Worm (Caenorhabditis elegans) whole organism, L3 larva: ENCODE data around the gene srv-8.

Source experiments
- R02D3.7 ChIP-seq: fragments of 150-350 bp; optimal IDR thresholded peaks from 2 replicates; lab custom pipeline; 2014; ENCODE audit warnings: missing biosample characterization, missing genetic modification characterization
- ZK546.5 ChIP-seq: sonication (generic microtip); optimal IDR thresholded peaks from 2 replicates; lab custom pipeline; 2017; ENCODE audit warnings: missing biosample characterization, missing genetic modification characterization
- aly-2 ChIP-seq: fragments of 150-350 bp; optimal IDR thresholded peaks from 2 replicates; lab custom pipeline; 2014; ENCODE audit warnings: missing biosample characterization, missing genetic modification characterization
- ama-1 ChIP-seq: fragments of 150-350 bp; optimal IDR thresholded peaks from 2 replicates; lab custom pipeline; 2018
- ceh-16 ChIP-seq: sonication (generic microtip); optimal IDR thresholded peaks from 2 replicates; lab custom pipeline; 2017; ENCODE audit warnings: missing biosample characterization, missing genetic modification characterization
- ceh-28 ChIP-seq: fragments of 150-350 bp; optimal IDR thresholded peaks from 2 replicates; lab custom pipeline; 2014; ENCODE audit warnings: missing biosample characterization, missing genetic modification reagents, missing genetic modification characterization
- ceh-82 ChIP-seq: fragments of 150-350 bp; optimal IDR thresholded peaks from 2 replicates; lab custom pipeline; 2014; ENCODE audit warnings: missing biosample characterization, missing genetic modification characterization
- egl-5 ChIP-seq: fragments of 150-350 bp; optimal IDR thresholded peaks from 2 replicates; lab custom pipeline; 2017; ENCODE audit warnings: missing biosample characterization, missing genetic modification reagents, missing genetic modification characterization, inconsistent platforms
- elt-2 ChIP-seq: sonication (generic microtip); optimal IDR thresholded peaks from 2 replicates; lab custom pipeline; 2016; ENCODE audit warnings: missing genetic modification reagents, mild to moderate bottlenecking, missing genetic modification characterization, missing compliant biosample characterization
- elt-3 ChIP-seq, 3 experiments: fragments of 150-350 bp in 1 of 3; sonication (generic microtip) in 2 of 3; optimal IDR thresholded peaks; 2 replicates in 2 of 3; 4 replicates in 1 of 3; lab custom pipeline; 2014 to 2017; ENCODE audit warnings: missing biosample characterization in 3 of 3, missing genetic modification characterization in 3 of 3
- fkh-10 ChIP-seq: sonication (generic microtip); optimal IDR thresholded peaks from 2 replicates; lab custom pipeline; 2017; ENCODE audit warnings: missing biosample characterization, missing genetic modification reagents, missing genetic modification characterization
- fkh-2 ChIP-seq: fragments of 150-350 bp; optimal IDR thresholded peaks from 2 replicates; lab custom pipeline; 2014; ENCODE audit warnings: missing biosample characterization, missing genetic modification reagents, missing genetic modification characterization
- fos-1 ChIP-seq: fragments of 150-350 bp; optimal IDR thresholded peaks from 2 replicates; lab custom pipeline; 2014; ENCODE audit warnings: missing biosample characterization, missing genetic modification characterization
- hmg-11 ChIP-seq: sonication (generic microtip); optimal IDR thresholded peaks from 2 replicates; lab custom pipeline; 2016; ENCODE audit warnings: missing genetic modification characterization, missing compliant biosample characterization
- jun-1 ChIP-seq: fragments of 150-350 bp; optimal IDR thresholded peaks from 2 replicates; lab custom pipeline; 2014; ENCODE audit warnings: missing biosample characterization, missing genetic modification reagents, missing genetic modification characterization
- lin-15B ChIP-seq: fragments of 150-350 bp; optimal IDR thresholded peaks from 2 replicates; lab custom pipeline; 2014; ENCODE audit warnings: missing biosample characterization, missing genetic modification characterization
- lsy-12 ChIP-seq: sonication (generic microtip); optimal IDR thresholded peaks from 2 replicates; lab custom pipeline; 2016; ENCODE audit warnings: mild to moderate bottlenecking, missing genetic modification characterization, missing compliant biosample characterization
- mdl-1 ChIP-seq: fragments of 150-350 bp; optimal IDR thresholded peaks from 2 replicates; lab custom pipeline; 2014; ENCODE audit warnings: missing biosample characterization, missing genetic modification characterization
- mml-1 ChIP-seq: fragments of 150-350 bp; sonication (generic microtip); optimal IDR thresholded peaks from 3 replicates; lab custom pipeline; 2014; ENCODE audit warnings: missing biosample characterization, missing genetic modification characterization
- nfya-1 ChIP-seq: sonication (generic microtip); optimal IDR thresholded peaks from 2 replicates; lab custom pipeline; 2017; ENCODE audit warnings: missing genetic modification characterization, mild to moderate bottlenecking, missing compliant biosample characterization, antibody characterized with exemption, moderate library complexity; ENCODE audit not compliant: insufficient read depth
- nhr-11 ChIP-seq: fragments of 150-350 bp; optimal IDR thresholded peaks from 2 replicates; lab custom pipeline; 2014; ENCODE audit warnings: missing biosample characterization, missing genetic modification characterization
- nhr-237 ChIP-seq: fragments of 150-350 bp; optimal IDR thresholded peaks from 2 replicates; lab custom pipeline; 2014; ENCODE audit warnings: missing biosample characterization, missing genetic modification characterization
- nhr-25 ChIP-seq: sonication (generic microtip); optimal IDR thresholded peaks from 2 replicates; lab custom pipeline; 2017; ENCODE audit warnings: missing biosample characterization, missing genetic modification characterization
- nhr-28 ChIP-seq: fragments of 150-350 bp; optimal IDR thresholded peaks from 2 replicates; lab custom pipeline; 2014; ENCODE audit warnings: missing biosample characterization, missing genetic modification characterization
- nhr-43 ChIP-seq: sonication (generic microtip); optimal IDR thresholded peaks from 2 replicates; lab custom pipeline; 2016; ENCODE audit warnings: mild to moderate bottlenecking, missing genetic modification characterization, missing compliant biosample characterization; ENCODE audit not compliant: poor library complexity, severe bottlenecking
- nhr-67 ChIP-seq: fragments of 150-350 bp; optimal IDR thresholded peaks from 2 replicates; lab custom pipeline; 2014; ENCODE audit warnings: missing biosample characterization, missing genetic modification characterization
- nhr-76 ChIP-seq: fragments of 150-350 bp; sonication (generic microtip); optimal IDR thresholded peaks from 5 replicates; lab custom pipeline; 2014; ENCODE audit warnings: missing biosample characterization, missing genetic modification characterization
- nhr-77 ChIP-seq: fragments of 150-350 bp; optimal IDR thresholded peaks from 2 replicates; lab custom pipeline; 2014; ENCODE audit warnings: missing biosample characterization, missing genetic modification characterization
- pha-4 ChIP-seq: fragments of 150-350 bp; optimal IDR thresholded peaks from 2 replicates; lab custom pipeline; 2014; ENCODE audit warnings: missing biosample characterization, missing genetic modification reagents, missing genetic modification characterization
- pqm-1 ChIP-seq: fragments of 150-350 bp; optimal IDR thresholded peaks from 2 replicates; lab custom pipeline; 2017; ENCODE audit warnings: missing biosample characterization, missing genetic modification characterization, inconsistent platforms
- sea-2 ChIP-seq: fragments of 150-350 bp; sonication (generic microtip); optimal IDR thresholded peaks from 4 replicates; lab custom pipeline; 2014; ENCODE audit warnings: missing biosample characterization, missing genetic modification reagents, missing genetic modification characterization
- snpc-4 ChIP-seq: fragments of 150-350 bp; optimal IDR thresholded peaks from 2 replicates; lab custom pipeline; 2014; ENCODE audit warnings: missing biosample characterization, missing genetic modification characterization
- tbx-2 ChIP-seq: sonication (generic microtip); optimal IDR thresholded peaks from 2 replicates; lab custom pipeline; 2016; ENCODE audit warnings: mild to moderate bottlenecking, missing genetic modification characterization, missing compliant biosample characterization
- unc-39 ChIP-seq: sonication (generic microtip); optimal IDR thresholded peaks from 4 replicates; lab custom pipeline; 2017; ENCODE audit warnings: missing biosample characterization, missing genetic modification characterization
- zag-1 ChIP-seq: fragments of 150-350 bp; optimal IDR thresholded peaks from 2 replicates; lab custom pipeline; 2014; ENCODE audit warnings: missing biosample characterization, missing genetic modification characterization
- ztf-11 ChIP-seq: fragments of 150-350 bp; optimal IDR thresholded peaks from 2 replicates; lab custom pipeline; 2014; ENCODE audit warnings: missing biosample characterization, missing genetic modification characterization
- ztf-4 ChIP-seq: fragments of 150-350 bp; optimal IDR thresholded peaks from 2 replicates; lab custom pipeline; 2014; ENCODE audit warnings: missing biosample characterization, missing genetic modification characterization

The srv-8 gene

ce11 chrV:13421697-13422096, 1.2 kb upstream of the srv-8 start:
- no peak for TF ChIP-seq tbx-2 (tag; lab: Kevin White, UChicago)
- TF ChIP-seq elt-3 (tag; optimal IDR thresholded peaks at IDR 0.05; lab: Kevin White, UChicago) = no peak
- peak; percentile 91 for TF ChIP-seq elt-2
- TF ChIP-seq zag-1 (tag; lab: Kevin White, UChicago) = no peak
- TF ChIP-seq nhr-77 = no peak
- no peak for TF ChIP-seq mdl-1 (tag; lab: Kevin White, UChicago)
- no peak for TF ChIP-seq fos-1 (tag; lab: Kevin White, UChicago)
- peak; percentile 18 for TF ChIP-seq jun-1 (tag; lab: Kevin White, UChicago)
- no peak for TF ChIP-seq ceh-28 (tag; lab: Kevin White, UChicago)
- no peak for TF ChIP-seq nfya-1
- TF ChIP-seq nhr-67 = no peak
- TF ChIP-seq pqm-1 (tag; lab: Kevin White, UChicago) = peak; percentile 96
- no peak for TF ChIP-seq nhr-28 (tag; lab: Kevin White, UChicago)
- no peak for TF ChIP-seq sea-2 (GFP tag; lab: Kevin White, UChicago)

DNA sequence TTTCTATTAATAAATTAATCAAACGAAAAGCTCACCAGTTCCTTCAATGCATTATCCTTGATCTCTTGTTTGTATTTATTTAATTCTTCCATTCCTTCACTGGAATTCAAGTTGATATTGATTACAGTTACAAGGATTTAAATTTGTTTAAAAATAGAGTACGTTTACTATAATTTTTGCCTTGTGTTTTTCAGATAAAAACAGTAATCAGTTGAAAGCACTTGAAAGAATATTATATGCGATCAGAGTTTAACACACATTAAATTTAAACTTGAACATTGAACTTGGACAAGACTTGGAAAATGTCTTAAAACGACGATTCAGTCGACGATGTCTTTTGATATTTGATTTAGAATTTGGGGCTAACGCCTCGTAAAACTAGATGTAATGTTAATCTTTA, 3.0 kb downstream of the srv-8 start, which contains the start of gene F53F1.6:
F53F1.6 (minus strand) TSS at position 101 of the 400 bp plus-strand sequence.
- TF ChIP-seq mdl-1 (tag; lab: Kevin White, UChicago) (no peak), fkh-10 (GFP tag; lab: Kevin White, UChicago) (no peak), ztf-11 (no peak), tbx-2 (tag; lab: Kevin White, UChicago) (no peak), elt-3 (tag; optimal IDR thresholded peaks at IDR 0.05; lab: Kevin White, UChicago) (no peak), aly-2 (tag; lab: Kevin White, UChicago) (no peak), sea-2 (GFP tag; lab: Kevin White, UChicago) (no peak), nhr-11 (tag; lab: Kevin White, UChicago) (no peak), ztf-4 (tag; lab: Kevin White, UChicago) (no peak), nhr-76 (tag; lab: Kevin White, UChicago) (no peak)

DNA sequence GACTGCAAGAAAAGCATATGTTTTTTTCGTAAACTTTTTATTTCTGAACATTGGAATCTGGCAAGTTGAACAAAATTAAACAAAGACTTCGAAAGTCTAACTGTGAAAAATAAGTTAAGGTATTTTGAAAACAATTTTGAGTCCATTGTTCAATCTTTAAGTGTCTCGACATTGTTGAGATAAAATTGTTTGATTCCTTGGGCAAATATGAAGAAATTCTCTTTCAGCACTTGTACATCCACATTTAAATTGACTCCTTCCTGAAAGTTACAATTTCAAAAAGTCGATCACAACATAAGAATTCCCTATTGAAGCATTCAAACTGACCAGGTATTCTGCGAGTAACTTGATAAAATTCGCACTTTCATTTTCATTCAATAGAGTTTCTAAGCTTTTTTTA, 4.5 kb downstream of the srv-8 start:
- TF ChIP-seq nhr-28 (tag; lab: Kevin White, UChicago) = no peak
- no peak for TF ChIP-seq egl-5 (tag; lab: Kevin White, UChicago)
- TF ChIP-seq ZK546.5 (tag; lab: Kevin White, UChicago) = no peak
- no peak for TF ChIP-seq R02D3.7 (tag; lab: Kevin White, UChicago)
- no peak for TF ChIP-seq tbx-2 (tag; lab: Kevin White, UChicago)
- TF ChIP-seq unc-39 (tag; lab: Kevin White, UChicago) = no peak
- no peak for TF ChIP-seq fkh-2 (tag; lab: Kevin White, UChicago)
- TF ChIP-seq nhr-43 = peak; percentile 46
- TF ChIP-seq nhr-77 = peak; percentile 79
- no peak for TF ChIP-seq elt-2
- no peak for TF ChIP-seq jun-1 (tag; lab: Kevin White, UChicago)
- TF ChIP-seq ama-1 (lab: Kevin White, UChicago) = no peak
- TF ChIP-seq aly-2 (tag; lab: Kevin White, UChicago) = no peak
- no peak for TF ChIP-seq nfya-1
- TF ChIP-seq ztf-4 (tag; lab: Kevin White, UChicago) = no peak
- no peak for TF ChIP-seq ceh-16
- no peak for TF ChIP-seq nhr-67
- no peak for TF ChIP-seq pha-4
- no peak for TF ChIP-seq nhr-237
- no peak for TF ChIP-seq mml-1 (tag; lab: Kevin White, UChicago)
- no peak for TF ChIP-seq pqm-1 (tag; lab: Kevin White, UChicago)
- peak; percentile 4 for TF ChIP-seq nhr-25 (tag; lab: Kevin White, UChicago)
- TF ChIP-seq fkh-10 (GFP tag; lab: Kevin White, UChicago) = no peak
- no peak for TF ChIP-seq nhr-11 (tag; lab: Kevin White, UChicago)
- no peak for TF ChIP-seq lin-15B (tag; lab: Kevin White, UChicago)
- TF ChIP-seq ceh-82 (tag; lab: Kevin White, UChicago) = peak; percentile 39
- no peak for TF ChIP-seq snpc-4 (tag; lab: Kevin White, UChicago)
- no peak for TF ChIP-seq hmg-11 (tag; lab: Kevin White, UChicago)

DNA sequence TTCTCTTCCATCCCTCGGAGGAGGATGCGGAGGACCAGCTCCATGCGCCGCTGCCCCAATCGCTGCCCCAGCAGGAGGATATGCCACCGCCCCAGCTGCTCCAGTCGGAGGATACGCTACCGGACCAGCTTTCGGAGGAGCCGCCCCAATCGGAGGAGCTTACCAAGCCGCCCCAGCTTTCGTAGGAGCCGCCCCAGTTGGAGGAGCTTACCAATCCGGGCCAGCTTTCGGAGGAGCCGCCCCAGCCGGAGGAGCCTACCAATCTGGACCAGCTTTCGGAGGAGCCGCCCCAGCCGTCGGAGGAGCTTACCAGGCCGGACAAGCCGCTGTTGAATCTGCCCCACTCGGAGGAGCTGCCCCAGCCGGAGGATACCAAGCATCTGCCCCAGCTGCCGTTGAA, 5.1 kb downstream of the srv-8 start:
- TF ChIP-seq nhr-11 (tag; lab: Kevin White, UChicago) (no peak), lsy-12 (tag; lab: Kevin White, UChicago) (peak; percentile 22)
